Fruit fly (Drosophila melanogaster) whole organism, embryonic: ENCODE measurements around the gene frj.
A peak's percentile ranks its signal among the peaks of the same experiment; 100 is the strongest.

Experiments used
- BEAF-32 ChIP-seq: fragments of 200-800 bp; sonication (Bioruptor generic); optimal IDR thresholded peaks from 3 replicates; lab custom pipeline; 2017; ENCODE audit warnings: missing biosample characterization, missing genetic modification characterization, mild to moderate bottlenecking, moderate library complexity, missing genetic modification reagents
- CG10267 ChIP-seq: fragments of 200-800 bp; sonication (Bioruptor generic); optimal IDR thresholded peaks from 2 replicates; lab custom pipeline; 2018; ENCODE audit warnings: missing biosample characterization, mild to moderate bottlenecking, missing genetic modification characterization, moderate library complexity
- CG10366 ChIP-seq: fragments of 200-800 bp; sonication (Bioruptor generic); IDR thresholded peaks from 2 replicates; pipeline ENCODE4 v1.3.6; 2022; ENCODE audit warnings: missing biosample characterization, missing genetic modification characterization
- CG12236 ChIP-seq: fragments of 200-800 bp; sonication (Bioruptor generic); optimal IDR thresholded peaks from 2 replicates; lab custom pipeline; 2016; ENCODE audit warnings: missing biosample characterization, missing genetic modification characterization
- CG12769 ChIP-seq: fragments of 200-800 bp; sonication (Bioruptor generic); optimal IDR thresholded peaks from 2 replicates; lab custom pipeline; 2019; ENCODE audit warnings: missing biosample characterization, mild to moderate bottlenecking, missing genetic modification characterization, moderate library complexity
- CG13296 ChIP-seq: fragments of 200-800 bp; sonication (Bioruptor generic); optimal IDR thresholded peaks from 3 replicates; lab custom pipeline; 2018; ENCODE audit warnings: missing biosample characterization, mild to moderate bottlenecking, missing genetic modification characterization
- CG14050 ChIP-seq: fragments of 200-800 bp; sonication (Bioruptor generic); IDR thresholded peaks from 3 replicates; pipeline ENCODE4 v1.3.6; 2022; ENCODE audit warnings: missing biosample characterization, missing genetic modification characterization
- CG14441 ChIP-seq: fragments of 200-800 bp; sonication (Bioruptor generic); IDR thresholded peaks from 2 replicates; pipeline ENCODE4 v1.3.6; 2022; ENCODE audit warnings: missing biosample characterization, missing genetic modification characterization
- CG1603 ChIP-seq: fragments of 200-800 bp; sonication (Bioruptor generic); optimal IDR thresholded peaks from 2 replicates; lab custom pipeline; 2019; ENCODE audit warnings: missing biosample characterization, mild to moderate bottlenecking, missing genetic modification characterization, moderate library complexity
- CG1647 ChIP-seq: fragments of 200-800 bp; sonication (Bioruptor generic); optimal IDR thresholded peaks from 3 replicates; lab custom pipeline; 2016; ENCODE audit warnings: missing biosample characterization, missing genetic modification characterization
- CG18262 ChIP-seq: fragments of 200-800 bp; optimal IDR thresholded peaks from 3 replicates; lab custom pipeline; 2019; ENCODE audit warnings: missing biosample characterization, mild to moderate bottlenecking, missing genetic modification characterization, moderate library complexity
- CG18599 ChIP-seq: fragments of 200-800 bp; sonication (Bioruptor generic); optimal IDR thresholded peaks from 3 replicates; lab custom pipeline; 2017; ENCODE audit warnings: missing biosample characterization, missing genetic modification characterization, mild to moderate bottlenecking, moderate library complexity, missing genetic modification reagents
- CG2116 ChIP-seq: fragments of 200-800 bp; sonication (Bioruptor generic); optimal IDR thresholded peaks from 3 replicates; lab custom pipeline; 2018; ENCODE audit warnings: missing biosample characterization, mild to moderate bottlenecking, missing genetic modification characterization
- CG30020 ChIP-seq: fragments of 200-800 bp; optimal IDR thresholded peaks from 2 replicates; lab custom pipeline; 2019; ENCODE audit warnings: missing biosample characterization, mild to moderate bottlenecking, missing genetic modification characterization, moderate library complexity
- CG34422 ChIP-seq: fragments of 200-800 bp; sonication (Bioruptor generic); IDR thresholded peaks from 3 replicates; pipeline ENCODE4 v1.3.6; 2022; ENCODE audit warnings: missing biosample characterization, missing genetic modification characterization
- CG3847 ChIP-seq: fragments of 200-800 bp; sonication (Bioruptor generic); IDR thresholded peaks from 2 replicates; pipeline ENCODE4 v1.3.6; 2022; ENCODE audit warnings: missing biosample characterization, missing genetic modification characterization
- CG3995 ChIP-seq: fragments of 200-800 bp; sonication (Bioruptor generic); optimal IDR thresholded peaks from 3 replicates; lab custom pipeline; 2016; ENCODE audit warnings: missing biosample characterization, missing genetic modification characterization
- CG6854 ChIP-seq: fragments of 200-800 bp; sonication (Bioruptor generic); optimal IDR thresholded peaks from 3 replicates; lab custom pipeline; 2017; ENCODE audit warnings: missing biosample characterization, mild to moderate bottlenecking, missing genetic modification characterization
- CG8924 ChIP-seq: fragments of 200-800 bp; optimal IDR thresholded peaks from 3 replicates; lab custom pipeline; 2019; ENCODE audit warnings: missing biosample characterization, mild to moderate bottlenecking, missing genetic modification characterization, moderate library complexity
- CTCF ChIP-seq: fragments of 200-800 bp; sonication (Bioruptor generic); optimal IDR thresholded peaks from 2 replicates; lab custom pipeline; 2017; ENCODE audit warnings: missing biosample characterization, mild to moderate bottlenecking, missing genetic modification characterization, moderate library complexity
- D19A ChIP-seq: fragments of 200-800 bp; optimal IDR thresholded peaks from 3 replicates; lab custom pipeline; 2019; ENCODE audit warnings: missing biosample characterization, mild to moderate bottlenecking, missing genetic modification characterization, moderate library complexity
- Dp ChIP-seq: fragments of 200-800 bp; sonication (Bioruptor generic); optimal IDR thresholded peaks from 2 replicates; lab custom pipeline; 2018; ENCODE audit warnings: missing biosample characterization, mild to moderate bottlenecking, missing genetic modification characterization, moderate library complexity
- Dref ChIP-seq: fragments of 200-800 bp; sonication (Bioruptor generic); IDR thresholded peaks from 2 replicates; pipeline ENCODE4 v1.3.6; 2022; ENCODE audit warnings: missing biosample characterization, missing genetic modification characterization
- E2f2 ChIP-seq: fragments of 200-800 bp; sonication (Bioruptor generic); IDR thresholded peaks from 2 replicates; pipeline ENCODE4 v1.3.6; 2022; ENCODE audit warnings: missing biosample characterization, missing genetic modification characterization
- Elba2 ChIP-seq: fragments of 200-800 bp; sonication (Bioruptor generic); optimal IDR thresholded peaks from 3 replicates; lab custom pipeline; 2016; ENCODE audit warnings: missing biosample characterization, missing genetic modification characterization
- Ets97D ChIP-seq: fragments of 200-800 bp; sonication (Bioruptor generic); optimal IDR thresholded peaks from 3 replicates; lab custom pipeline; 2016; ENCODE audit warnings: missing biosample characterization, missing genetic modification characterization
- Fer3 ChIP-seq: fragments of 200-800 bp; sonication (Bioruptor generic); optimal IDR thresholded peaks from 2 replicates; lab custom pipeline; 2018; ENCODE audit warnings: missing biosample characterization, mild to moderate bottlenecking, missing genetic modification characterization, moderate library complexity
- H2.0 ChIP-seq: fragments of 200-800 bp; sonication (Bioruptor generic); IDR thresholded peaks from 2 replicates; pipeline ENCODE4 v1.3.6; 2022; ENCODE audit warnings: missing biosample characterization, missing genetic modification characterization
- Hey ChIP-seq: fragments of 200-800 bp; sonication (Bioruptor generic); optimal IDR thresholded peaks from 3 replicates; lab custom pipeline; 2018; ENCODE audit warnings: missing biosample characterization, mild to moderate bottlenecking, missing genetic modification characterization
- Meics ChIP-seq: fragments of 200-800 bp; sonication (Bioruptor generic); optimal IDR thresholded peaks from 2 replicates; lab custom pipeline; 2017; ENCODE audit warnings: missing biosample characterization, mild to moderate bottlenecking, missing genetic modification characterization
- Optix ChIP-seq: fragments of 200-800 bp; sonication (Bioruptor generic); IDR thresholded peaks from 3 replicates; pipeline ENCODE4 v1.3.6; 2022; ENCODE audit warnings: missing biosample characterization, missing genetic modification characterization
- Pdp1 ChIP-seq, 2 experiments: fragments of 200-800 bp; sonication (Bioruptor generic); optimal IDR thresholded peaks; 3 replicates each; lab custom pipeline; 2016; ENCODE audit warnings: missing biosample characterization in 2 of 2, missing genetic modification characterization in 2 of 2, mild to moderate bottlenecking in 1 of 2, moderate library complexity in 1 of 2
- Rx ChIP-seq: fragments of 200-800 bp; sonication (Bioruptor generic); IDR thresholded peaks from 2 replicates; pipeline ENCODE4 v1.3.6; 2022; ENCODE audit warnings: missing biosample characterization, missing genetic modification characterization
- Sry-δ ChIP-seq: fragments of 200-800 bp; sonication (Bioruptor generic); optimal IDR thresholded peaks from 2 replicates; lab custom pipeline; 2016; ENCODE audit warnings: missing biosample characterization, missing genetic modification characterization
- TFAM ChIP-seq: fragments of 200-800 bp; sonication (Bioruptor generic); optimal IDR thresholded peaks from 2 replicates; lab custom pipeline; 2017; ENCODE audit warnings: missing biosample characterization, missing genetic modification characterization, inconsistent platforms
- Vsx1 ChIP-seq: fragments of 200-800 bp; sonication (Bioruptor generic); optimal IDR thresholded peaks from 2 replicates; lab custom pipeline; 2017; ENCODE audit warnings: missing biosample characterization, mild to moderate bottlenecking, missing genetic modification characterization, missing genetic modification reagents
- bigmax ChIP-seq: fragments of 200-800 bp; sonication (Bioruptor generic); optimal IDR thresholded peaks from 2 replicates; lab custom pipeline; 2018; ENCODE audit warnings: missing biosample characterization, mild to moderate bottlenecking, missing genetic modification characterization
- danr ChIP-seq: fragments of 200-800 bp; sonication (Bioruptor generic); IDR thresholded peaks from 2 replicates; pipeline ENCODE4 v1.3.6; 2022; ENCODE audit warnings: missing biosample characterization, missing genetic modification characterization
- gce ChIP-seq: fragments of 200-800 bp; sonication (Bioruptor generic); IDR thresholded peaks from 3 replicates; pipeline ENCODE4 v1.3.6; 2022; ENCODE audit warnings: missing biosample characterization, missing genetic modification characterization
- gem ChIP-seq: fragments of 200-800 bp; sonication (Bioruptor generic); optimal IDR thresholded peaks from 2 replicates; lab custom pipeline; 2019; ENCODE audit warnings: missing biosample characterization, mild to moderate bottlenecking, missing genetic modification characterization, moderate library complexity
- gro ChIP-seq: fragments of 200-800 bp; sonication (Bioruptor generic); optimal IDR thresholded peaks from 2 replicates; lab custom pipeline; 2016; ENCODE audit warnings: missing biosample characterization, missing genetic modification characterization
- hkb ChIP-seq, 2 experiments: fragments of 200-800 bp in 1 of 2; fragments of >200 bp in 1 of 2; sonication (Bioruptor generic) in 1 of 2; IDR thresholded peaks in 1 of 2; optimal IDR thresholded peaks in 1 of 2; 2 replicates each; pipeline versions ENCODE4 v1.3.6 to Lab custom; 2017 to 2022; ENCODE audit warnings: missing biosample characterization in 1 of 2, missing genetic modification characterization in 1 of 2
- luna ChIP-seq: fragments of 200-800 bp; sonication (Bioruptor generic); optimal IDR thresholded peaks from 2 replicates; lab custom pipeline; 2016; ENCODE audit warnings: missing biosample characterization, missing genetic modification characterization
- mld ChIP-seq: fragments of 200-800 bp; sonication (Bioruptor generic); IDR thresholded peaks from 3 replicates; pipeline ENCODE4 v1.3.6; 2022; ENCODE audit warnings: missing biosample characterization, missing genetic modification characterization; ENCODE audit not compliant: partially characterized antibody
- pros ChIP-seq: fragments of 200-800 bp; sonication (Bioruptor generic); optimal IDR thresholded peaks from 3 replicates; lab custom pipeline; 2019; ENCODE audit warnings: missing biosample characterization, mild to moderate bottlenecking, missing genetic modification characterization, moderate library complexity
- psq ChIP-seq: fragments of 200-800 bp; sonication (Bioruptor generic); optimal IDR thresholded peaks from 2 replicates; lab custom pipeline; 2017; ENCODE audit warnings: missing biosample characterization, missing genetic modification characterization
- ro ChIP-seq: fragments of 200-800 bp; sonication (Bioruptor generic); IDR thresholded peaks from 2 replicates; pipeline ENCODE4 v1.3.6; 2022; ENCODE audit warnings: missing biosample characterization, missing genetic modification characterization
- run ChIP-seq: fragments of 200-800 bp; sonication (Bioruptor generic); optimal IDR thresholded peaks from 3 replicates; lab custom pipeline; 2018; ENCODE audit warnings: missing biosample characterization, mild to moderate bottlenecking, missing genetic modification characterization
- sob ChIP-seq: fragments of 200-800 bp; sonication (Bioruptor generic); IDR thresholded peaks from 2 replicates; pipeline ENCODE4 v1.3.6; 2022; ENCODE audit warnings: missing biosample characterization, missing genetic modification characterization
- tap ChIP-seq: fragments of 200-800 bp; optimal IDR thresholded peaks from 3 replicates; lab custom pipeline; 2019; ENCODE audit warnings: missing biosample characterization, mild to moderate bottlenecking, missing genetic modification characterization, moderate library complexity
- tio ChIP-seq: fragments of 200-800 bp; sonication (Bioruptor generic); optimal IDR thresholded peaks from 2 replicates; lab custom pipeline; 2017; ENCODE audit warnings: missing biosample characterization, missing genetic modification characterization, inconsistent platforms
- trh ChIP-seq: fragments of 200-800 bp; sonication (Bioruptor generic); optimal IDR thresholded peaks from 2 replicates; lab custom pipeline; 2016; ENCODE audit warnings: missing biosample characterization, missing genetic modification characterization
- zfh1 ChIP-seq: fragments of 200-800 bp; sonication (Bioruptor generic); IDR thresholded peaks from 3 replicates; pipeline ENCODE4 v1.3.6; 2022; ENCODE audit warnings: missing biosample characterization, missing genetic modification characterization

The frj gene

DNA sequence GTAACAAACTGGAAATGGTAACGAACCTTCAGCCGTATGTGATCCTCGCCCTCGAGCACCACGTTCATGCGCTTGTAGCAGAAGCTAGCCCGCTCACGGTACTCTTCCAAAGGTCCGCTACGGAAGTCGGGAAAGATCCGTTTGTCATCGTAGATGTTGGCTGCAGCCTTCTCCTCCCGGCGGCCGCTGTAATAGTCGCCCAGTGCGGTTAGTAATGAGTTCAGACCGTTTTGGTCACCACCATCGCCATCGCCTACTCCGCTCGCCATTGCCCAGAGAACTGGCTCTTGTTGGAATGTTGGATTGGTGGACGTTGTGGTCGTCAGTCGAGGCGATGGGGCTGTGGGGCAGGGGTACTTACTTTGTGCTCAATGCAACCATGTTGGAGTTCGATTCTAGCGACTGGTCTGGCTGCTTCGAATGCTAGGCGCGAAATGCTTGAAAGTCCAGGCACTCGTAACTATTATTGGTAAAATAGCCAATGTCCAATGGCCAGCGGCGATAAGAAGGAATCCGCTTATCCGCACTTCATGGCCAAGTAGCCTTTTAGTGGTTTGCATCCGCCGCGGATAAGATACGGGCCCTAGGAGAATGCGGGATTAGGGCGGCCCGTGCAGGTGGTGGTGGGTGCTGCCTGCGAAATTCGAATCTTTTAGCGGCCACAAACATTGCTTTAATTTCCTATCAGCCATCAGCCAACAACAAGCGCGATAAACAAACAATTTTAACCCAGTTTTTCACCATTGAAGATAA lies 8.1 kb upstream of the frj start (continued):
- TF ChIP-seq luna (no peak), run (peak; percentile 22), CG14441 (no peak), CG12236 (GFP tag; lab: Kevin White, UChicago) (no peak), trh (GFP tag; lab: Kevin White, UChicago) (no peak), Dref (GFP tag; lab: Robert Waterston, UW) (peak; percentile 41; the same call in 1 of the 2 replicates), gem (no peak), CG34422 (GFP tag; lab: Robert Waterston, UW) (no peak), tap (tag; lab: Kevin White, UChicago) (no peak), Ets97D (no peak), hkb (optimal IDR thresholded peaks at IDR 0.05; lab: Kevin White, UChicago) (no peak), hkb (GFP tag; IDR thresholded peaks at IDR 0.05; lab: Robert Waterston, UW) (no peak), CG1603 (no peak), Sry-δ (no peak), tio (GFP tag; lab: Kevin White, UChicago) (no peak), H2.0 (GFP tag; lab: Robert Waterston, UW) (no peak), Elba2 (no peak), CG14050 (GFP tag; lab: Robert Waterston, UW) (no peak), CG2116 (GFP tag; lab: Kevin White, UChicago) (peak; percentile 88), gro (no peak), mld (GFP tag; lab: Robert Waterston, UW) (no peak), Meics (GFP tag; lab: Kevin White, UChicago) (peak; percentile 3), Optix (GFP tag; lab: Robert Waterston, UW) (no peak), sob (GFP tag; lab: Robert Waterston, UW) (no peak), ro (no peak), CG10366 (no peak), Fer3 (tag; lab: Kevin White, UChicago) (no peak), pros (no peak), zfh1 (no peak), CG3847 (GFP tag; lab: Robert Waterston, UW) (no peak), CG12769 (no peak), Hey (tag; lab: Kevin White, UChicago) (peak; percentile 84), psq (GFP tag; lab: Kevin White, UChicago) (no peak), CG6854 (GFP tag; lab: Kevin White, UChicago) (no peak), CG18599 (GFP tag; lab: Kevin White, UChicago) (peak; percentile 11)
- TF ChIP-seq, all 482 proteins: peak for 37

DNA sequence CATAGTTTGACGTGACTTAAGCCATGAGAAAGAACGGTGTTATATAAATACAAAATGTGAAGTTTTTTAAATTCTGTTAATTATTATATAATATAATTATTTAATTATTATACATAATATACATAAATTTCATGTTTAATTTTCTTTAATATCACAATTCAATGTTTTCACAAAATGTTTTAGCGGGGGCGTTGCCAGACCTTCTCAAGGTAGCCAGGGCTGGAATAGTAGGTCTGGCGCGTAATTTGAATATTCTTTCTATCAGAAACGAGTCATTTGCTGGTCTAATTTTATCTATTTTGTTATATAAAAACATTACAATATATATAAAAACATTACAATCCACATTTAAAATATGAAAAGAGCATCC lies 7.5 kb upstream of the frj start, which contains the start of gene Acox3:
TSS of gene Acox3 (minus strand) at position 70 of the 370 bp plus-strand sequence.
- peak; percentile 97 for TF ChIP-seq Dp
- TF ChIP-seq CG13296 = no peak
- no peak for TF ChIP-seq Rx
- TF ChIP-seq BEAF-32 (GFP tag; lab: Kevin White, UChicago) = peak; percentile 6
- TF ChIP-seq CG10267 (tag; lab: Kevin White, UChicago) = peak; percentile 39
- peak; percentile 24 for TF ChIP-seq CG8924 (tag; lab: Kevin White, UChicago)
- TF ChIP-seq Pdp1 (GFP tag; optimal IDR thresholded peaks at IDR 0.05; lab: Kevin White, UChicago) = peak in 1 of 2 experiments; percentile 81
- TF ChIP-seq TFAM = no peak
- TF ChIP-seq CG30020 = peak; percentile 1
- TF ChIP-seq CG1647 (GFP tag; lab: Kevin White, UChicago) = no peak
- no peak for TF ChIP-seq danr (GFP tag; lab: Robert Waterston, UW)
- no peak for TF ChIP-seq bigmax (GFP tag; lab: Kevin White, UChicago)
- TF ChIP-seq run = no peak
- peak; percentile 35 for TF ChIP-seq CTCF (GFP tag; lab: Kevin White, UChicago)
- peak; percentile 2 for TF ChIP-seq Vsx1 (GFP tag; lab: Kevin White, UChicago)
- peak; percentile 7 for TF ChIP-seq D19A (tag; lab: Kevin White, UChicago)
- TF ChIP-seq E2f2 (GFP tag; lab: Robert Waterston, UW) = peak; percentile 96
- TF ChIP-seq CG3995 (GFP tag; lab: Kevin White, UChicago) = peak; percentile 35
- TF ChIP-seq CG18262 (tag; lab: Kevin White, UChicago) = peak; percentile 19
- TF ChIP-seq gce (GFP tag; lab: Robert Waterston, UW) = no peak
